Fruit fly (Drosophila melanogaster) whole organism, embryonic: ENCODE results near the gene Dhpr.

Experiments
- CG10543 ChIP-seq: fragments of 200-800 bp; sonication (Bioruptor generic); optimal IDR thresholded peaks from 3 replicates; lab custom pipeline; 2017; ENCODE audit warnings: missing biosample characterization, mild to moderate bottlenecking, missing genetic modification characterization, moderate library complexity
- CG13424 ChIP-seq: fragments of 200-800 bp; sonication (Bioruptor generic); optimal IDR thresholded peaks from 2 replicates; lab custom pipeline; 2019; ENCODE audit warnings: missing biosample characterization, mild to moderate bottlenecking, missing genetic modification characterization, moderate library complexity
- CG1602 ChIP-seq: fragments of 200-800 bp; sonication (Bioruptor generic); optimal IDR thresholded peaks from 3 replicates; lab custom pipeline; 2016; ENCODE audit warnings: missing biosample characterization, missing genetic modification characterization
- CG17612 ChIP-seq: fragments of 200-800 bp; sonication (Bioruptor generic); IDR thresholded peaks from 2 replicates; pipeline ENCODE4 v1.3.6; 2022; ENCODE audit warnings: missing biosample characterization, missing genetic modification characterization
- CG2199 ChIP-seq: fragments of 200-800 bp; sonication (Bioruptor generic); IDR thresholded peaks from 3 replicates; pipeline ENCODE4 v1.3.6; 2022; ENCODE audit warnings: missing biosample characterization, missing genetic modification characterization
- CG3847 ChIP-seq: fragments of 200-800 bp; sonication (Bioruptor generic); IDR thresholded peaks from 2 replicates; pipeline ENCODE4 v1.3.6; 2022; ENCODE audit warnings: missing biosample characterization, missing genetic modification characterization
- CG43689 ChIP-seq: fragments of 200-800 bp; sonication (Bioruptor generic); IDR thresholded peaks from 2 replicates; pipeline ENCODE4 v1.3.6; 2022; ENCODE audit warnings: missing biosample characterization, missing genetic modification characterization
- CG4424 ChIP-seq: fragments of 200-800 bp; sonication (Bioruptor generic); optimal IDR thresholded peaks from 3 replicates; lab custom pipeline; 2016; ENCODE audit warnings: missing biosample characterization, missing genetic modification characterization
- CG4820 ChIP-seq: fragments of 200-800 bp; sonication (Bioruptor generic); optimal IDR thresholded peaks from 3 replicates; lab custom pipeline; 2016; ENCODE audit warnings: missing biosample characterization, missing genetic modification characterization
- CG6791 ChIP-seq: fragments of 200-800 bp; sonication (Bioruptor generic); IDR thresholded peaks from 3 replicates; pipeline ENCODE4 v1.3.6; 2022; ENCODE audit warnings: missing biosample characterization, missing genetic modification characterization; ENCODE audit not compliant: partially characterized antibody
- CG6813 ChIP-seq: fragments of 200-800 bp; sonication (Bioruptor generic); optimal IDR thresholded peaks from 2 replicates; lab custom pipeline; 2017; ENCODE audit warnings: missing biosample characterization, missing genetic modification characterization, mild to moderate bottlenecking, moderate library complexity, missing genetic modification reagents
- CG7372 ChIP-seq: fragments of 200-800 bp; sonication (Bioruptor generic); IDR thresholded peaks from 2 replicates; pipeline ENCODE4 v1.3.6; 2022; ENCODE audit warnings: missing biosample characterization, missing genetic modification characterization
- CG7839 ChIP-seq: fragments of 200-800 bp; sonication (Bioruptor generic); optimal IDR thresholded peaks from 3 replicates; lab custom pipeline; 2018; ENCODE audit warnings: missing biosample characterization, mild to moderate bottlenecking, missing genetic modification characterization, moderate library complexity
- CG8290 ChIP-seq, 3 experiments: fragments of 200-800 bp; sonication (Bioruptor generic); optimal IDR thresholded peaks; 2 replicates each; lab custom pipeline; 2016 to 2019; ENCODE audit warnings: missing biosample characterization in 3 of 3, missing genetic modification characterization in 3 of 3, mild to moderate bottlenecking in 2 of 3, moderate library complexity in 1 of 3
- CG8765 ChIP-seq: fragments of 200-800 bp; sonication (Bioruptor generic); IDR thresholded peaks from 2 replicates; pipeline ENCODE4 v1.3.6; 2022; ENCODE audit warnings: missing biosample characterization, missing genetic modification characterization
- Camta ChIP-seq: fragments of 200-800 bp; sonication (Bioruptor generic); optimal IDR thresholded peaks from 2 replicates; lab custom pipeline; 2016; ENCODE audit warnings: missing biosample characterization, missing genetic modification characterization
- CrebB ChIP-seq: fragments of 200-800 bp; sonication (Bioruptor generic); optimal IDR thresholded peaks from 3 replicates; lab custom pipeline; 2018; ENCODE audit warnings: missing biosample characterization, mild to moderate bottlenecking, missing genetic modification characterization
- D ChIP-seq, 2 experiments: fragments of 200-800 bp in 1 of 2; fragments of >200 bp in 1 of 2; sonication (Bioruptor generic) in 1 of 2; optimal IDR thresholded peaks; 2 replicates in 1 of 2; 3 replicates in 1 of 2; lab custom pipeline; 2017; ENCODE audit warnings: mild to moderate bottlenecking in 1 of 2, missing biosample characterization in 1 of 2, missing genetic modification characterization in 1 of 2, missing genetic modification reagents in 1 of 2
- Dll ChIP-seq: fragments of 200-800 bp; sonication (Bioruptor generic); IDR thresholded peaks from 4 replicates; pipeline ENCODE4 v1.3.6; 2022; ENCODE audit warnings: missing biosample characterization, missing genetic modification characterization; ENCODE audit not compliant: partially characterized antibody
- Gsc ChIP-seq: fragments of 200-800 bp; sonication (Bioruptor generic); IDR thresholded peaks from 2 replicates; pipeline ENCODE4 v1.3.6; 2022; ENCODE audit warnings: missing biosample characterization, missing genetic modification characterization
- HLH3B ChIP-seq: fragments of 200-800 bp; sonication (Bioruptor generic); IDR thresholded peaks from 2 replicates; pipeline ENCODE4 v1.3.6; 2022; ENCODE audit warnings: missing biosample characterization, missing genetic modification characterization
- HLH4C ChIP-seq: fragments of 200-800 bp; sonication (Bioruptor generic); IDR thresholded peaks from 3 replicates; pipeline ENCODE4 v1.3.6; 2022; ENCODE audit warnings: missing biosample characterization, missing genetic modification characterization; ENCODE audit not compliant: partially characterized antibody
- Hr39 ChIP-seq: fragments of >200 bp; optimal IDR thresholded peaks from 2 replicates; lab custom pipeline; 2017
- MTF-1 ChIP-seq: fragments of 200-800 bp; sonication (Bioruptor generic); optimal IDR thresholded peaks from 2 replicates; lab custom pipeline; 2018; ENCODE audit warnings: missing biosample characterization, mild to moderate bottlenecking, missing genetic modification characterization, borderline replicate concordance
- Med ChIP-seq: fragments of 200-800 bp; sonication (Bioruptor generic); peaks from one replicate; lab custom pipeline; 2016; ENCODE audit warnings: missing biosample characterization, missing genetic modification characterization, mild to moderate bottlenecking, inconsistent platforms, moderate library complexity
- Nf-YA ChIP-seq: fragments of 200-800 bp; sonication (Bioruptor generic); IDR thresholded peaks from 2 replicates; pipeline ENCODE4 v1.3.6; 2022; ENCODE audit warnings: missing biosample characterization, missing genetic modification characterization
- PHDP ChIP-seq: fragments of 200-800 bp; sonication (Bioruptor generic); optimal IDR thresholded peaks from 3 replicates; lab custom pipeline; 2018; ENCODE audit warnings: missing biosample characterization, mild to moderate bottlenecking, missing genetic modification characterization, moderate library complexity
- Rfx ChIP-seq: fragments of 200-800 bp; sonication (Bioruptor generic); IDR thresholded peaks from 2 replicates; pipeline ENCODE4 v1.3.6; 2022; ENCODE audit warnings: missing biosample characterization, missing genetic modification characterization
- Rx ChIP-seq: fragments of 200-800 bp; sonication (Bioruptor generic); IDR thresholded peaks from 2 replicates; pipeline ENCODE4 v1.3.6; 2022; ENCODE audit warnings: missing biosample characterization, missing genetic modification characterization
- Sry-β ChIP-seq: fragments of 200-800 bp; sonication (Bioruptor generic); optimal IDR thresholded peaks from 2 replicates; lab custom pipeline; 2018; ENCODE audit warnings: missing biosample characterization, mild to moderate bottlenecking, missing genetic modification characterization, moderate library complexity
- ap ChIP-seq: fragments of 200-800 bp; sonication (Bioruptor generic); IDR thresholded peaks from 2 replicates; pipeline ENCODE4 v1.3.6; 2022; ENCODE audit warnings: missing biosample characterization, missing genetic modification characterization
- corto ChIP-seq: fragments of 200-800 bp; sonication (Bioruptor generic); optimal IDR thresholded peaks from 2 replicates; lab custom pipeline; 2016; ENCODE audit warnings: missing biosample characterization, mild to moderate bottlenecking, missing genetic modification characterization, moderate library complexity
- da ChIP-seq: fragments of 200-800 bp; sonication (Bioruptor generic); optimal IDR thresholded peaks from 2 replicates; lab custom pipeline; 2016; ENCODE audit warnings: missing biosample characterization, missing genetic modification characterization
- dan ChIP-seq: fragments of 200-800 bp; sonication (Bioruptor generic); IDR thresholded peaks from 2 replicates; pipeline ENCODE4 v1.3.6; 2022; ENCODE audit warnings: missing biosample characterization, missing genetic modification characterization
- dm ChIP-seq: fragments of 200-800 bp; sonication (Bioruptor generic); optimal IDR thresholded peaks from 3 replicates; lab custom pipeline; 2016; ENCODE audit warnings: missing biosample characterization, missing genetic modification characterization
- ewg ChIP-seq: fragments of 200-800 bp; sonication (Bioruptor generic); optimal IDR thresholded peaks from 3 replicates; lab custom pipeline; 2017; ENCODE audit warnings: mild to moderate bottlenecking, missing biosample characterization, missing genetic modification reagents, missing genetic modification characterization
- hbn ChIP-seq: fragments of 200-800 bp; sonication (Bioruptor generic); IDR thresholded peaks from 2 replicates; pipeline ENCODE4 v1.3.6; 2022; ENCODE audit warnings: missing biosample characterization, missing genetic modification characterization; ENCODE audit not compliant: partially characterized antibody
- ind ChIP-seq: fragments of 200-800 bp; sonication (Bioruptor generic); optimal IDR thresholded peaks from 3 replicates; lab custom pipeline; 2016; ENCODE audit warnings: missing biosample characterization, missing genetic modification characterization
- inv ChIP-seq: fragments of 200-800 bp; sonication (Bioruptor generic); IDR thresholded peaks from 2 replicates; pipeline ENCODE4 v1.3.6; 2022; ENCODE audit warnings: missing biosample characterization, missing genetic modification characterization; ENCODE audit not compliant: partially characterized antibody
- lilli ChIP-seq: fragments of 200-800 bp; sonication (Bioruptor generic); optimal IDR thresholded peaks from 3 replicates; lab custom pipeline; 2016; ENCODE audit warnings: missing biosample characterization, missing genetic modification characterization
- nerfin-1 ChIP-seq: fragments of 200-800 bp; sonication (Bioruptor generic); optimal IDR thresholded peaks from 3 replicates; lab custom pipeline; 2019; ENCODE audit warnings: missing biosample characterization, mild to moderate bottlenecking, missing genetic modification characterization, moderate library complexity
- pb ChIP-seq: fragments of 200-800 bp; sonication (Bioruptor generic); optimal IDR thresholded peaks from 3 replicates; lab custom pipeline; 2016; ENCODE audit warnings: missing biosample characterization, missing genetic modification characterization
- pros ChIP-seq: fragments of 200-800 bp; sonication (Bioruptor generic); optimal IDR thresholded peaks from 3 replicates; lab custom pipeline; 2019; ENCODE audit warnings: missing biosample characterization, mild to moderate bottlenecking, missing genetic modification characterization, moderate library complexity
- row ChIP-seq: fragments of 200-800 bp; sonication (Bioruptor generic); IDR thresholded peaks from 3 replicates; pipeline ENCODE4 v1.3.6; 2022; ENCODE audit warnings: missing biosample characterization, missing genetic modification characterization
- sim ChIP-seq: fragments of 200-800 bp; sonication (Bioruptor generic); IDR thresholded peaks from 2 replicates; pipeline ENCODE4 v1.3.6; 2022; ENCODE audit warnings: missing biosample characterization, missing genetic modification characterization
- sima ChIP-seq: fragments of 200-800 bp; sonication (Bioruptor generic); optimal IDR thresholded peaks from 2 replicates; lab custom pipeline; 2016; ENCODE audit warnings: missing biosample characterization, missing genetic modification characterization
- so ChIP-seq: fragments of 200-800 bp; sonication (Bioruptor generic); IDR thresholded peaks from 3 replicates; pipeline ENCODE4 v1.3.6; 2022; ENCODE audit warnings: missing biosample characterization, missing genetic modification characterization
- tup ChIP-seq: fragments of 200-800 bp; sonication (Bioruptor generic); optimal IDR thresholded peaks from 2 replicates; lab custom pipeline; 2016; ENCODE audit warnings: missing biosample characterization, mild to moderate bottlenecking, missing genetic modification characterization, moderate library complexity

Dhpr gene

dm6 chr3L:9128700-9129582, 5.4 kb upstream of the Dhpr start (continued):
- TF ChIP-seq sima (no peak), CG8290 (GFP tag; optimal IDR thresholded peaks at IDR 0.05; lab: Kevin White, UChicago) (no peak), CG8290 (tag; optimal IDR thresholded peaks at IDR 0.05; lab: Kevin White, UChicago) (peak in 1 of 2 experiments; percentile 13), pb (no peak), sim (GFP tag; lab: Robert Waterston, UW) (no peak), CG43689 (GFP tag; lab: Robert Waterston, UW) (no peak), row (GFP tag; lab: Robert Waterston, UW) (peak; percentile 85), CG7839 (tag; lab: Kevin White, UChicago) (peak; percentile 70), ap (GFP tag; lab: Robert Waterston, UW) (0 out of 2 replicates have a peak, but pooled peaks have one; percentile 19), dan (no peak), Gsc (GFP tag; lab: Robert Waterston, UW) (no peak), tup (GFP tag; lab: Kevin White, UChicago) (no peak), corto (GFP tag; lab: Kevin White, UChicago) (no peak), CG4820 (GFP tag; lab: Kevin White, UChicago) (peak; percentile 32), Dll (GFP tag; lab: Robert Waterston, UW) (no peak), inv (GFP tag; lab: Robert Waterston, UW) (no peak), CG6791 (no peak), Sry-β (GFP tag; lab: Kevin White, UChicago) (no peak), so (GFP tag; lab: Robert Waterston, UW) (peak; percentile 39; the same call in 1 of the 3 replicates), CG10543 (GFP tag; lab: Kevin White, UChicago) (no peak), CG3847 (GFP tag; lab: Robert Waterston, UW) (0 out of 2 replicates have a peak, but pooled peaks have one; percentile 11), Hr39 (lab: Kevin White, UChicago) (no peak), Rfx (GFP tag; lab: Robert Waterston, UW) (0 out of 2 replicates have a peak, but pooled peaks have one; percentile 3), da (GFP tag; lab: Kevin White, UChicago) (no peak), dm (no peak), Rx (GFP tag; lab: Robert Waterston, UW) (no peak), pros (GFP tag; lab: Kevin White, UChicago) (peak; percentile 14), CrebB (no peak), nerfin-1 (tag; lab: Kevin White, UChicago) (peak; percentile 37), Camta (no peak), ewg (GFP tag; lab: Kevin White, UChicago) (peak; percentile 57), CG17612 (GFP tag; lab: Robert Waterston, UW) (no peak), CG6813 (GFP tag; lab: Kevin White, UChicago) (peak; percentile 27), hbn (GFP tag; lab: Robert Waterston, UW) (no peak), ind (GFP tag; lab: Kevin White, UChicago) (peak; percentile 48), HLH3B (GFP tag; lab: Robert Waterston, UW) (peak; percentile 44; the same call in 1 of the 2 replicates), D (optimal IDR thresholded peaks at IDR 0.05; lab: Kevin White, UChicago) (no peak), D (GFP tag; optimal IDR thresholded peaks at IDR 0.05; lab: Kevin White, UChicago) (peak; percentile 75), CG4424 (GFP tag; lab: Kevin White, UChicago) (peak; percentile 80), Med (GFP tag; lab: Kevin White, UChicago) (peak; percentile 59), CG2199 (GFP tag; lab: Robert Waterston, UW) (0 out of 3 replicates have a peak, but pooled peaks have one; percentile 54), lilli (peak; percentile 27), CG7372 (no peak), PHDP (peak; percentile 77), CG1602 (GFP tag; lab: Kevin White, UChicago) (peak; percentile 78), HLH4C (GFP tag; lab: Robert Waterston, UW) (no peak), CG13424 (tag; lab: Kevin White, UChicago) (peak; percentile 80), Nf-YA (GFP tag; lab: Robert Waterston, UW) (0 out of 2 replicates have a peak, but pooled peaks have one; percentile 20), MTF-1 (GFP tag; lab: Kevin White, UChicago) (no peak), CG8765 (no peak)
